Worm (Caenorhabditis elegans): ENCODE data around the gene comt-1.

Gene comt-1

DNA sequence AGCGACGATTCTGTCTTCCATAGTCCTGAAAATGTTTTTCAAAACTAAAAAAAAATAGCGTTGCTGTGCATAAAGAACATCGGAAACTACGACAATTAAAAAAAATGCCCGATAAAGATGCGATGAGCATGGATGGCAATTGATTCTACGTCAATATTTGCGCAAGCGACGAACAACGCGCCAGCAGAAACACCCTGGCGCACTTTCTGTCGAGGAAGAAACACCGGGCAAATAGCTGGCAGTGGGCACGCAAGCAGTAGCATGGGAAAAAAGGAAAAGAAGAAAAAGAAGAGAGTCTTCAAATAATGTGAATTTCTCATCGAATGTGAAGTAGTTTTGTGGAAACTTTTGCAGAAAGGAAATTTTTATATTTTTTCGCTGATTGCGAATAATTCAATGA is 52.7 kb downstream of the comt-1 start, which contains the start of gene C14A11.9 (continued):
- TF ChIP-seq somi-1 (GFP tag; optimal IDR thresholded peaks at IDR 0.05), result peak; percentile 79
- no peak for TF ChIP-seq madf-6 (GFP tag; IDR thresholded peaks at IDR 0.05)
- no peak for TF ChIP-seq tbx-9 (tag; optimal IDR thresholded peaks at IDR 0.05; ENCODE audit: borderline replicate concordance)
- TF ChIP-seq aptf-2 (GFP tag; conservative IDR thresholded peaks at IDR 0.05), result no peak
- TF ChIP-seq F52B5.7 (tag; optimal IDR thresholded peaks at IDR 0.05), result no peak
- TF ChIP-seq chd-7 (tag; optimal IDR thresholded peaks at IDR 0.05), result no peak
- TF ChIP-seq Y79H2A.3 (GFP tag; conservative IDR thresholded peaks at IDR 0.05), result no peak
- TF ChIP-seq lin-54 (GFP tag; optimal IDR thresholded peaks at IDR 0.05), result peak; percentile 72
- TF ChIP-seq ztf-18 (tag; optimal IDR thresholded peaks at IDR 0.05), result peak; percentile 99
- peak; percentile 86 for TF ChIP-seq ZK185.1 (tag; optimal IDR thresholded peaks at IDR 0.05; ENCODE audit: poor library complexity, severe bottlenecking)
- no peak for TF ChIP-seq sdz-38 (tag; optimal IDR thresholded peaks at IDR 0.05)
- TF ChIP-seq unc-62 (GFP tag; optimal IDR thresholded peaks at IDR 0.05), result no peak
- TF ChIP-seq ceh-27 (GFP tag; optimal IDR thresholded peaks at IDR 0.05), result peak; percentile 84
- TF ChIP-seq nhr-27 (tag; optimal IDR thresholded peaks at IDR 0.05), result peak; percentile 2
- no peak for TF ChIP-seq ceh-58 (GFP tag; IDR thresholded peaks at IDR 0.05)
- peak; percentile 94 for TF ChIP-seq K11D2.4 (GFP tag; IDR thresholded peaks at IDR 0.05)
- no peak for TF ChIP-seq hsf-1 (GFP tag; IDR thresholded peaks at IDR 0.05)
- peak; percentile 79 for TF ChIP-seq pbrm-1 (GFP tag; IDR thresholded peaks at IDR 0.05)
- TF ChIP-seq Y53F4B.3 (GFP tag; IDR thresholded peaks at IDR 0.05), result no peak
- TF ChIP-seq dpff-1 (tag; optimal IDR thresholded peaks at IDR 0.05), result no peak
- peak; percentile 24 for TF ChIP-seq mel-28 (tag; optimal IDR thresholded peaks at IDR 0.05; ENCODE audit: borderline replicate concordance)
- TF ChIP-seq madf-10 (tag; optimal IDR thresholded peaks at IDR 0.05), result peak; percentile 63

All from whole organism, young adult.